Worm (Caenorhabditis elegans): ENCODE results near the gene srap-1.

ce11 chrII:11236274-11236673 is 33.3 kb downstream of the srap-1 start, which contains the start of gene cchl-1:
- TF ChIP-seq him-1 (tag; optimal IDR thresholded peaks at IDR 0.05) (no peak), W03F9.2 (tag; optimal IDR thresholded peaks at IDR 0.05) (no peak), dao-5 (tag; optimal IDR thresholded peaks at IDR 0.05) (no peak)
